Worm (Caenorhabditis elegans) whole organism, young adult: ENCODE measurements around the gene srab-13.

Experiments used
- F10E7.11 ChIP-seq: sonication (generic microtip); optimal IDR thresholded peaks from 2 replicates; lab custom pipeline; 2017; ENCODE audit warnings: mild to moderate bottlenecking, missing genetic modification characterization, moderate library complexity, missing compliant biosample characterization
- F23B12.7 ChIP-seq: sonication (generic microtip); optimal IDR thresholded peaks from 2 replicates; lab custom pipeline; 2017; ENCODE audit warnings: missing genetic modification characterization, mild to moderate bottlenecking, missing compliant biosample characterization, antibody characterized with exemption, moderate library complexity; ENCODE audit not compliant: insufficient read depth
- F37B4.10 ChIP-seq: fragments of 200-800 bp; sonication (Bioruptor generic); IDR thresholded peaks from 2 replicates; pipeline ENCODE4 v1.3.6; 2022; ENCODE audit warnings: missing genetic modification characterization, missing compliant biosample characterization
- F49E8.2 ChIP-seq: sonication (generic microtip); optimal IDR thresholded peaks from 3 replicates; lab custom pipeline; 2017; ENCODE audit warnings: missing genetic modification characterization, mild to moderate bottlenecking, missing compliant biosample characterization, antibody characterized with exemption, moderate library complexity; ENCODE audit not compliant: insufficient read depth
- F57C9.4 ChIP-seq: sonication (generic microtip); optimal IDR thresholded peaks from 2 replicates; lab custom pipeline; 2017; ENCODE audit warnings: mild to moderate bottlenecking, missing genetic modification characterization, missing compliant biosample characterization
- T07F8.4 ChIP-seq: sonication (generic microtip); optimal IDR thresholded peaks from 2 replicates; lab custom pipeline; 2016; ENCODE audit warnings: mild to moderate bottlenecking, missing genetic modification characterization, moderate library complexity, missing compliant biosample characterization
- Y53G8AR.9 ChIP-seq: fragments of 200-800 bp; sonication (Bioruptor generic); conservative IDR thresholded peaks from 2 replicates; pipeline ENCODE4 v1.3.6; 2022; ENCODE audit warnings: missing genetic modification reagents, missing genetic modification characterization, missing compliant biosample characterization
- Y56A3A.18 ChIP-seq: fragments of 200-800 bp; sonication (Bioruptor generic); IDR thresholded peaks from 2 replicates; pipeline ENCODE4 v1.3.6; 2022; ENCODE audit warnings: missing genetic modification reagents, missing genetic modification characterization, missing compliant biosample characterization
- Y67H2A.10 ChIP-seq: fragments of 200-800 bp; sonication (Bioruptor generic); conservative IDR thresholded peaks from 2 replicates; pipeline ENCODE4 v1.3.6; 2022; ENCODE audit warnings: missing genetic modification reagents, missing genetic modification characterization, missing compliant biosample characterization
- Y95B8A.8 ChIP-seq: fragments of 200-800 bp; sonication (Bioruptor generic); IDR thresholded peaks from 2 replicates; pipeline ENCODE4 v1.3.6; 2022; ENCODE audit warnings: missing genetic modification reagents, missing genetic modification characterization, missing compliant biosample characterization
- akir-1 ChIP-seq: fragments of 200-800 bp; sonication (Bioruptor generic); optimal IDR thresholded peaks from 2 replicates; lab custom pipeline; 2018; ENCODE audit warnings: mild to moderate bottlenecking, missing genetic modification characterization, moderate library complexity, missing compliant biosample characterization
- aptf-3 ChIP-seq: fragments of 200-800 bp; sonication (Bioruptor generic); IDR thresholded peaks from 2 replicates; pipeline ENCODE4 v1.3.6; 2022; ENCODE audit warnings: missing genetic modification characterization, missing compliant biosample characterization
- attf-3 ChIP-seq: fragments of 200-800 bp; sonication (Bioruptor generic); conservative IDR thresholded peaks from 2 replicates; pipeline ENCODE4 v1.3.6; 2022; ENCODE audit warnings: missing genetic modification reagents, missing genetic modification characterization, missing compliant biosample characterization
- attf-5 ChIP-seq: fragments of 200-800 bp; sonication (Bioruptor generic); optimal IDR thresholded peaks from 2 replicates; lab custom pipeline; 2018; ENCODE audit warnings: mild to moderate bottlenecking, missing genetic modification characterization, missing compliant biosample characterization
- attf-6 ChIP-seq: fragments of 200-800 bp; sonication (Bioruptor generic); IDR thresholded peaks from 2 replicates; pipeline ENCODE4 v1.3.6; 2022; ENCODE audit warnings: missing genetic modification reagents, missing genetic modification characterization, missing compliant biosample characterization
- bed-1 ChIP-seq: fragments of 200-800 bp; sonication (Bioruptor generic); IDR thresholded peaks from 2 replicates; pipeline ENCODE4 v1.3.6; 2022; ENCODE audit warnings: missing genetic modification reagents, missing genetic modification characterization, missing compliant biosample characterization
- ccch-3 ChIP-seq: fragments of 200-800 bp; sonication (Bioruptor generic); optimal IDR thresholded peaks from 2 replicates; lab custom pipeline; 2018; ENCODE audit warnings: mild to moderate bottlenecking, missing genetic modification characterization, missing compliant biosample characterization
- cebp-1 ChIP-seq, 2 experiments: fragments of 200-800 bp in 1 of 2; sonication (Bioruptor generic) in 1 of 2; sonication (generic microtip) in 1 of 2; IDR thresholded peaks in 1 of 2; optimal IDR thresholded peaks in 1 of 2; 2 replicates each; pipeline versions ENCODE4 v1.3.6 to Lab custom; 2017 to 2022; ENCODE audit warnings: missing compliant biosample characterization in 2 of 2, missing genetic modification characterization in 2 of 2, mild to moderate bottlenecking in 1 of 2, missing genetic modification reagents in 1 of 2, moderate library complexity in 1 of 2
- ceh-100 ChIP-seq: fragments of 200-800 bp; sonication (Bioruptor generic); IDR thresholded peaks from 2 replicates; pipeline ENCODE4 v1.3.6; 2022; ENCODE audit warnings: missing genetic modification reagents, missing genetic modification characterization, missing compliant biosample characterization
- ceh-58 ChIP-seq: fragments of 200-800 bp; sonication (Bioruptor generic); IDR thresholded peaks from 2 replicates; pipeline ENCODE4 v1.3.6; 2022; ENCODE audit warnings: missing genetic modification characterization, missing compliant biosample characterization
- ceh-79 ChIP-seq: sonication (generic microtip); optimal IDR thresholded peaks from 2 replicates; lab custom pipeline; 2017; ENCODE audit warnings: mild to moderate bottlenecking, missing genetic modification characterization, missing compliant biosample characterization
- chd-7 ChIP-seq: sonication (generic microtip); optimal IDR thresholded peaks from 2 replicates; lab custom pipeline; 2016; ENCODE audit warnings: mild to moderate bottlenecking, missing genetic modification characterization, moderate library complexity, missing compliant biosample characterization
- die-1 ChIP-seq: sonication (generic microtip); optimal IDR thresholded peaks from 2 replicates; lab custom pipeline; 2016; ENCODE audit warnings: missing genotype, mild to moderate bottlenecking, missing genetic modification characterization, missing compliant biosample characterization
- egl-18 ChIP-seq: fragments of 200-800 bp; sonication (Bioruptor generic); IDR thresholded peaks from 2 replicates; pipeline ENCODE4 v1.3.6; 2022; ENCODE audit warnings: missing genetic modification reagents, missing genetic modification characterization, missing compliant biosample characterization
- egrh-3 ChIP-seq: fragments of 200-800 bp; sonication (Bioruptor generic); IDR thresholded peaks from 2 replicates; pipeline ENCODE4 v1.3.6; 2022; ENCODE audit warnings: missing genetic modification reagents, missing genetic modification characterization, missing compliant biosample characterization
- ekl-4 ChIP-seq: fragments of 200-800 bp; sonication (Bioruptor generic); IDR thresholded peaks from 2 replicates; pipeline ENCODE4 v1.3.6; 2022; ENCODE audit warnings: missing genetic modification reagents, missing genetic modification characterization, missing compliant biosample characterization
- ets-4 ChIP-seq: fragments of 200-800 bp; sonication (Bioruptor generic); optimal IDR thresholded peaks from 2 replicates; lab custom pipeline; 2018; ENCODE audit warnings: mild to moderate bottlenecking, missing genetic modification characterization, missing compliant biosample characterization
- hmg-1.2 ChIP-seq: fragments of 200-800 bp; sonication (Bioruptor generic); IDR thresholded peaks from 2 replicates; pipeline ENCODE4 v1.3.6; 2022; ENCODE audit warnings: missing genetic modification reagents, missing genetic modification characterization, missing compliant biosample characterization
- hrde-1 ChIP-seq: sonication (generic microtip); optimal IDR thresholded peaks from 2 replicates; lab custom pipeline; 2016; ENCODE audit warnings: missing genetic modification characterization, mild to moderate bottlenecking, missing compliant biosample characterization, moderate library complexity, missing genotype, missing genetic modification reagents, borderline replicate concordance
- lag-1 ChIP-seq: fragments of 200-800 bp; sonication (Bioruptor generic); IDR thresholded peaks from 2 replicates; pipeline ENCODE4 v1.3.6; 2022; ENCODE audit warnings: missing genetic modification reagents, missing genetic modification characterization, missing compliant biosample characterization
- madf-8 ChIP-seq: fragments of 200-800 bp; sonication (Bioruptor generic); conservative IDR thresholded peaks from 2 replicates; pipeline ENCODE4 v1.3.6; 2022; ENCODE audit warnings: missing genetic modification reagents, missing genetic modification characterization, missing compliant biosample characterization
- mes-4 ChIP-seq: sonication (generic microtip); optimal IDR thresholded peaks from 2 replicates; lab custom pipeline; 2016; ENCODE audit warnings: missing genotype, missing genetic modification characterization, missing compliant biosample characterization
- mxl-1 ChIP-seq: sonication (generic microtip); optimal IDR thresholded peaks from 2 replicates; lab custom pipeline; 2016; ENCODE audit warnings: missing genetic modification characterization, missing compliant biosample characterization
- nfyb-1 ChIP-seq: fragments of 200-800 bp; sonication (Bioruptor generic); IDR thresholded peaks from 2 replicates; pipeline ENCODE4 v1.3.6; 2022; ENCODE audit warnings: missing genetic modification reagents, missing genetic modification characterization, missing compliant biosample characterization
- nhr-179 ChIP-seq: sonication (generic microtip); optimal IDR thresholded peaks from 2 replicates; lab custom pipeline; 2016; ENCODE audit warnings: mild to moderate bottlenecking, missing genetic modification characterization, missing compliant biosample characterization
- snpc-3.4 ChIP-seq: sonication (generic microtip); optimal IDR thresholded peaks from 2 replicates; lab custom pipeline; 2017; ENCODE audit warnings: missing genetic modification characterization, mild to moderate bottlenecking, missing compliant biosample characterization, antibody characterized with exemption, moderate library complexity, missing genotype, missing genetic modification reagents
- tbp1 ChIP-seq: fragments of 200-800 bp; sonication (Bioruptor generic); optimal IDR thresholded peaks from 2 replicates; lab custom pipeline; 2018; ENCODE audit warnings: mild to moderate bottlenecking, missing genetic modification characterization, missing compliant biosample characterization
- tlf-1 ChIP-seq: fragments of 200-800 bp; sonication (Bioruptor generic); optimal IDR thresholded peaks from 2 replicates; lab custom pipeline; 2018; ENCODE audit warnings: mild to moderate bottlenecking, missing genetic modification characterization, missing compliant biosample characterization
- unc-130 ChIP-seq: sonication (generic microtip); optimal IDR thresholded peaks from 2 replicates; lab custom pipeline; 2016; ENCODE audit warnings: missing genetic modification reagents, missing genetic modification characterization, missing compliant biosample characterization
- xnd-1 ChIP-seq: sonication (generic microtip); optimal IDR thresholded peaks from 2 replicates; lab custom pipeline; 2016; ENCODE audit warnings: missing genotype, missing genetic modification reagents, missing genetic modification characterization, missing compliant biosample characterization
- zim-3 ChIP-seq: sonication (generic microtip); optimal IDR thresholded peaks from 2 replicates; lab custom pipeline; 2017; ENCODE audit warnings: mild to moderate bottlenecking, missing genetic modification characterization, moderate library complexity, missing compliant biosample characterization
- ztf-22 ChIP-seq: fragments of 200-800 bp; sonication (Bioruptor generic); optimal IDR thresholded peaks from 2 replicates; lab custom pipeline; 2018; ENCODE audit warnings: mild to moderate bottlenecking, missing genetic modification characterization, moderate library complexity, missing compliant biosample characterization
- ztf-25 ChIP-seq: fragments of 200-800 bp; sonication (Bioruptor generic); IDR thresholded peaks from 2 replicates; pipeline ENCODE4 v1.3.6; 2022; ENCODE audit warnings: missing genetic modification reagents, missing genetic modification characterization, missing compliant biosample characterization
- ztf-26 ChIP-seq: sonication (generic microtip); optimal IDR thresholded peaks from 2 replicates; lab custom pipeline; 2017; ENCODE audit warnings: missing genetic modification characterization, missing compliant biosample characterization
- ztf-28 ChIP-seq: fragments of 200-800 bp; sonication (Bioruptor generic); IDR thresholded peaks from 2 replicates; pipeline ENCODE4 v1.3.6; 2022; ENCODE audit warnings: missing genetic modification reagents, missing genetic modification characterization, missing compliant biosample characterization
- ztf-3 ChIP-seq: fragments of 200-800 bp; sonication (Bioruptor generic); optimal IDR thresholded peaks from 2 replicates; lab custom pipeline; 2018; ENCODE audit warnings: mild to moderate bottlenecking, missing genetic modification characterization, missing compliant biosample characterization

srab-13 gene

DNA sequence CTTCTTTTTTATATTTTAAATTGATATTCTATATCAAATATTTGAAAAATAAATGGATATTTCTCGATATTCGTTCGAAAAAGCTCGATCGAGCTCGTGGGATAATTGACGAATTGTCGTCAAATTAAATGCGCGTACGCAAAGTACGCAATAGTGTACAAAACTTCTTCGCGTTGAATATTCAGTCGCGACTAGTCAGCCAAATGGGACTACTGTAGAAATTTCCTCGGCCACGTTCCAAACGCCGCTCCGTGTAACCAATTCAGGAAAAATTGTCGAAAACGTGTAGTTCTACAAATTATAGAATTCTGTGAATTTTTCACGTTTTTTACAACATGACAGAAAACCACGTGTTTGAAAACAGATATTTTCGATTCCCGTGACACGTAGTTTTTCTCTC lies 19.3 kb downstream of the srab-13 start (continued):
- TF ChIP-seq nfyb-1 (GFP tag; lab: Robert Waterston, UW) (peak; percentile 67; the same call in 1 of the 2 replicates), bed-1 (GFP tag; lab: Robert Waterston, UW) (no peak), T07F8.4 (tag; lab: Kevin White, UChicago) (no peak), akir-1 (GFP tag; lab: Kevin White, UChicago) (no peak), xnd-1 (peak; percentile 27), tbp1 (GFP tag; lab: Kevin White, UChicago) (peak; percentile 51), ztf-22 (GFP tag; lab: Kevin White, UChicago) (no peak), hmg-1.2 (GFP tag; lab: Robert Waterston, UW) (peak; percentile 94), ceh-79 (no peak), ztf-28 (GFP tag; lab: Robert Waterston, UW) (peak; percentile 84; the same call in 1 of the 2 replicates), ceh-58 (GFP tag; lab: Robert Waterston, UW) (no peak), nhr-179 (no peak), tlf-1 (GFP tag; lab: Kevin White, UChicago) (peak; percentile 58), egl-18 (no peak), Y67H2A.10 (GFP tag; lab: Robert Waterston, UW) (peak; percentile 81), Y53G8AR.9 (GFP tag; lab: Robert Waterston, UW) (0 out of 2 replicates have a peak, but pooled peaks have one; percentile 46), zim-3 (tag; lab: Kevin White, UChicago) (no peak), unc-130 (GFP tag; lab: Kevin White, UChicago) (peak; percentile 87), aptf-3 (no peak), ztf-3 (GFP tag; lab: Kevin White, UChicago) (no peak), F23B12.7 (tag; lab: Kevin White, UChicago) (no peak), egrh-3 (peak; percentile 42; the same call in 1 of the 2 replicates), attf-3 (peak; percentile 74), chd-7 (tag; lab: Kevin White, UChicago) (no peak), ekl-4 (GFP tag; lab: Robert Waterston, UW) (peak; percentile 53; the same call in 1 of the 2 replicates), ceh-100 (GFP tag; lab: Robert Waterston, UW) (peak; percentile 56; the same call in 1 of the 2 replicates), F37B4.10 (no peak), lag-1 (no peak), snpc-3.4 (tag; lab: Kevin White, UChicago) (no peak), cebp-1 (GFP tag; IDR thresholded peaks at IDR 0.05; lab: Robert Waterston, UW) (peak; percentile 44; the same call in 1 of the 2 replicates), cebp-1 (tag; optimal IDR thresholded peaks at IDR 0.05; lab: Kevin White, UChicago) (peak; percentile 35), Y95B8A.8 (GFP tag; lab: Robert Waterston, UW) (peak; percentile 79; the same call in 1 of the 2 replicates), ztf-26 (tag; lab: Kevin White, UChicago) (no peak), attf-5 (GFP tag; lab: Kevin White, UChicago) (peak; percentile 69), ccch-3 (no peak), Y56A3A.18 (GFP tag; lab: Robert Waterston, UW) (no peak), F57C9.4 (tag; lab: Kevin White, UChicago) (no peak), die-1 (no peak), mes-4 (tag; lab: Kevin White, UChicago) (no peak), madf-8 (GFP tag; lab: Robert Waterston, UW) (peak; percentile 84), hrde-1 (tag; lab: Kevin White, UChicago) (no peak), F49E8.2 (tag; lab: Kevin White, UChicago) (peak; percentile 71), ztf-25 (GFP tag; lab: Robert Waterston, UW) (peak; percentile 85; the same call in 1 of the 2 replicates), F10E7.11 (no peak), mxl-1 (no peak), ets-4 (GFP tag; lab: Kevin White, UChicago) (no peak), attf-6 (GFP tag; lab: Robert Waterston, UW) (0 out of 2 replicates have a peak, but pooled peaks have one; percentile 36)
- TF ChIP-seq, all 124 proteins: peak for 53
